Fruit fly (Drosophila melanogaster) whole organism, embryonic: ENCODE data around the gene CG12096.

Experiments
- Atf-2 ChIP-seq: fragments of 200-800 bp; sonication (Bioruptor generic); optimal IDR thresholded peaks from 2 replicates; lab custom pipeline; 2016; ENCODE audit warnings: missing biosample characterization, missing genetic modification characterization
- CG12071 ChIP-seq: fragments of 200-800 bp; sonication (Bioruptor generic); optimal IDR thresholded peaks from 3 replicates; lab custom pipeline; 2018; ENCODE audit warnings: missing biosample characterization, mild to moderate bottlenecking, missing genetic modification characterization
- CG12155 ChIP-seq: fragments of 200-800 bp; sonication (Bioruptor generic); optimal IDR thresholded peaks from 3 replicates; lab custom pipeline; 2016; ENCODE audit warnings: missing biosample characterization, missing genetic modification characterization
- CG14014 ChIP-seq: fragments of 200-800 bp; sonication (Bioruptor generic); IDR thresholded peaks from 2 replicates; pipeline ENCODE4 v1.3.6; 2022; ENCODE audit warnings: missing biosample characterization, missing genetic modification characterization
- CG14050 ChIP-seq: fragments of 200-800 bp; sonication (Bioruptor generic); IDR thresholded peaks from 3 replicates; pipeline ENCODE4 v1.3.6; 2022; ENCODE audit warnings: missing biosample characterization, missing genetic modification characterization
- CG14860 ChIP-seq: fragments of 200-800 bp; sonication (Bioruptor generic); IDR thresholded peaks from 3 replicates; pipeline ENCODE4 v1.3.6; 2022; ENCODE audit warnings: missing biosample characterization, missing genetic modification characterization; ENCODE audit not compliant: partially characterized antibody
- CG15514 ChIP-seq: fragments of 200-800 bp; sonication (Bioruptor generic); optimal IDR thresholded peaks from 3 replicates; lab custom pipeline; 2017; ENCODE audit warnings: missing biosample characterization, missing genetic modification characterization, mild to moderate bottlenecking, moderate library complexity, missing genetic modification reagents
- CG16779 ChIP-seq: fragments of 200-800 bp; sonication (Bioruptor generic); IDR thresholded peaks from 2 replicates; pipeline ENCODE4 v1.3.6; 2022; ENCODE audit warnings: missing biosample characterization, missing genetic modification characterization
- CG17359 ChIP-seq: fragments of 200-800 bp; sonication (Bioruptor generic); optimal IDR thresholded peaks from 3 replicates; lab custom pipeline; 2018; ENCODE audit warnings: missing biosample characterization, mild to moderate bottlenecking, missing genetic modification characterization, moderate library complexity
- CG17568 ChIP-seq: fragments of 200-800 bp; sonication (Bioruptor generic); optimal IDR thresholded peaks from 2 replicates; lab custom pipeline; 2018; ENCODE audit warnings: missing biosample characterization, mild to moderate bottlenecking, missing genetic modification characterization, moderate library complexity
- CG18764 ChIP-seq: fragments of 200-800 bp; sonication (Bioruptor generic); optimal IDR thresholded peaks from 3 replicates; lab custom pipeline; 2016; ENCODE audit warnings: missing biosample characterization, missing genetic modification characterization
- CG30431 ChIP-seq: fragments of 200-800 bp; sonication (Bioruptor generic); optimal IDR thresholded peaks from 2 replicates; lab custom pipeline; 2017; ENCODE audit warnings: missing biosample characterization, missing genetic modification characterization
- CG7357 ChIP-seq: fragments of 200-800 bp; sonication (Bioruptor generic); IDR thresholded peaks from 3 replicates; pipeline ENCODE4 v1.3.6; 2022; ENCODE audit warnings: missing biosample characterization, missing genetic modification characterization
- CG7963 ChIP-seq: fragments of 200-800 bp; sonication (Bioruptor generic); IDR thresholded peaks from 3 replicates; pipeline ENCODE4 v1.3.6; 2022; ENCODE audit warnings: missing biosample characterization, missing genetic modification characterization; ENCODE audit not compliant: partially characterized antibody
- CG7987 ChIP-seq: fragments of 200-800 bp; sonication (Bioruptor generic); optimal IDR thresholded peaks from 2 replicates; lab custom pipeline; 2018; ENCODE audit warnings: missing biosample characterization, mild to moderate bottlenecking, missing genetic modification characterization, moderate library complexity
- D19A ChIP-seq: fragments of 200-800 bp; optimal IDR thresholded peaks from 3 replicates; lab custom pipeline; 2019; ENCODE audit warnings: missing biosample characterization, mild to moderate bottlenecking, missing genetic modification characterization, moderate library complexity
- Dbx ChIP-seq: fragments of 200-800 bp; sonication (Bioruptor generic); IDR thresholded peaks from 3 replicates; pipeline ENCODE4 v1.3.6; 2022; ENCODE audit warnings: missing biosample characterization, missing genetic modification characterization
- Deaf1 ChIP-seq: fragments of 200-800 bp; optimal IDR thresholded peaks from 3 replicates; lab custom pipeline; 2019; ENCODE audit warnings: missing biosample characterization, mild to moderate bottlenecking, missing genetic modification characterization, moderate library complexity
- E2f2 ChIP-seq: fragments of 200-800 bp; sonication (Bioruptor generic); IDR thresholded peaks from 2 replicates; pipeline ENCODE4 v1.3.6; 2022; ENCODE audit warnings: missing biosample characterization, missing genetic modification characterization
- Hsf ChIP-seq: fragments of 200-800 bp; sonication (Bioruptor generic); optimal IDR thresholded peaks from 3 replicates; lab custom pipeline; 2016; ENCODE audit warnings: missing biosample characterization, missing genetic modification characterization
- Kr ChIP-seq: fragments of 200-800 bp; sonication (Bioruptor generic); optimal IDR thresholded peaks from 2 replicates; lab custom pipeline; 2017; ENCODE audit warnings: missing biosample characterization, mild to moderate bottlenecking, missing genetic modification characterization
- Lim3 ChIP-seq: fragments of 200-800 bp; sonication (Bioruptor generic); IDR thresholded peaks from 2 replicates; pipeline ENCODE4 v1.3.6; 2022; ENCODE audit warnings: missing biosample characterization, missing genetic modification characterization
- Neu2 ChIP-seq: fragments of 200-800 bp; sonication (Bioruptor generic); optimal IDR thresholded peaks from 3 replicates; lab custom pipeline; 2016; ENCODE audit warnings: missing biosample characterization, missing genetic modification characterization, borderline replicate concordance
- Opbp ChIP-seq: fragments of 200-800 bp; sonication (Bioruptor generic); IDR thresholded peaks from 3 replicates; pipeline ENCODE4 v1.3.6; 2022; ENCODE audit warnings: missing biosample characterization, missing genetic modification characterization; ENCODE audit not compliant: partially characterized antibody
- Pdp1 ChIP-seq, 2 experiments: fragments of 200-800 bp; sonication (Bioruptor generic); optimal IDR thresholded peaks; 3 replicates each; lab custom pipeline; 2016; ENCODE audit warnings: missing biosample characterization in 2 of 2, missing genetic modification characterization in 2 of 2, mild to moderate bottlenecking in 1 of 2, moderate library complexity in 1 of 2
- Sin3A ChIP-seq: fragments of >200 bp; optimal IDR thresholded peaks from 2 replicates; lab custom pipeline; 2018
- Sox100B ChIP-seq: fragments of 200-800 bp; sonication (Bioruptor generic); optimal IDR thresholded peaks from 3 replicates; lab custom pipeline; 2018; ENCODE audit warnings: missing biosample characterization, mild to moderate bottlenecking, missing genetic modification characterization
- Sry-δ ChIP-seq: fragments of 200-800 bp; sonication (Bioruptor generic); optimal IDR thresholded peaks from 2 replicates; lab custom pipeline; 2016; ENCODE audit warnings: missing biosample characterization, missing genetic modification characterization
- ase ChIP-seq: fragments of 200-800 bp; sonication (Bioruptor generic); IDR thresholded peaks from 3 replicates; pipeline ENCODE4 v1.3.6; 2022; ENCODE audit warnings: missing biosample characterization, missing genetic modification characterization
- ash1 ChIP-seq: fragments of 200-800 bp; sonication (Bioruptor generic); optimal IDR thresholded peaks from 2 replicates; lab custom pipeline; 2018; ENCODE audit warnings: missing biosample characterization, mild to moderate bottlenecking, missing genetic modification characterization
- chif ChIP-seq, 2 experiments: fragments of 200-800 bp; sonication (Bioruptor generic); optimal IDR thresholded peaks; 3 replicates each; lab custom pipeline; 2016; ENCODE audit warnings: missing biosample characterization in 2 of 2, missing genetic modification characterization in 2 of 2
- eyg ChIP-seq: fragments of 200-800 bp; sonication (Bioruptor generic); optimal IDR thresholded peaks from 3 replicates; lab custom pipeline; 2016; ENCODE audit warnings: missing biosample characterization, missing genetic modification characterization
- ftz-f1 ChIP-seq: fragments of 200-800 bp; sonication (Bioruptor generic); optimal IDR thresholded peaks from 2 replicates; lab custom pipeline; 2016; ENCODE audit warnings: missing biosample characterization, missing genetic modification characterization
- lab ChIP-seq: fragments of 200-800 bp; sonication (Bioruptor generic); optimal IDR thresholded peaks from 3 replicates; lab custom pipeline; 2017; ENCODE audit warnings: missing biosample characterization, missing genetic modification characterization, mild to moderate bottlenecking, moderate library complexity, missing genetic modification reagents
- pb ChIP-seq: fragments of 200-800 bp; sonication (Bioruptor generic); optimal IDR thresholded peaks from 3 replicates; lab custom pipeline; 2016; ENCODE audit warnings: missing biosample characterization, missing genetic modification characterization
- phol ChIP-seq: fragments of 200-800 bp; sonication (Bioruptor generic); optimal IDR thresholded peaks from 3 replicates; lab custom pipeline; 2018; ENCODE audit warnings: missing biosample characterization, mild to moderate bottlenecking, missing genetic modification characterization, moderate library complexity
- pnt ChIP-seq: fragments of 200-800 bp; sonication (Bioruptor generic); optimal IDR thresholded peaks from 3 replicates; lab custom pipeline; 2016; ENCODE audit warnings: missing biosample characterization, missing genetic modification characterization
- prd ChIP-seq, 3 experiments: fragments of >200 bp in 2 of 3; fragments of 200-800 bp in 1 of 3; sonication (Bioruptor generic) in 1 of 3; optimal IDR thresholded peaks in 2 of 3; IDR thresholded peaks in 1 of 3; 2 replicates in 2 of 3; 3 replicates in 1 of 3; pipeline versions ENCODE4 v1.3.6 to Lab custom; 2017 to 2022; ENCODE audit warnings: missing biosample characterization in 1 of 3, missing genetic modification characterization in 1 of 3
- shn ChIP-seq: fragments of 200-800 bp; sonication (Bioruptor generic); optimal IDR thresholded peaks from 3 replicates; lab custom pipeline; 2016; ENCODE audit warnings: missing biosample characterization, missing genetic modification characterization
- sna ChIP-seq: fragments of 200-800 bp; sonication (Bioruptor generic); IDR thresholded peaks from 2 replicates; pipeline ENCODE4 v1.3.6; 2022; ENCODE audit warnings: missing biosample characterization, missing genetic modification characterization; ENCODE audit not compliant: partially characterized antibody
- sqz ChIP-seq: fragments of 200-800 bp; sonication (Bioruptor generic); optimal IDR thresholded peaks from 3 replicates; lab custom pipeline; 2018; ENCODE audit warnings: missing biosample characterization, mild to moderate bottlenecking, missing genetic modification characterization
- sr ChIP-seq: fragments of 200-800 bp; sonication (Bioruptor generic); IDR thresholded peaks from 3 replicates; pipeline ENCODE4 v1.3.6; 2022; ENCODE audit warnings: missing biosample characterization, missing genetic modification characterization
- tgo ChIP-seq: fragments of 200-800 bp; sonication (Bioruptor generic); IDR thresholded peaks from 3 replicates; pipeline ENCODE4 v1.3.6; 2022; ENCODE audit warnings: missing biosample characterization, missing genetic modification characterization
- tna ChIP-seq: fragments of 200-800 bp; sonication (Bioruptor generic); IDR thresholded peaks from 2 replicates; pipeline ENCODE4 v1.3.6; 2022; ENCODE audit warnings: missing biosample characterization, missing genetic modification characterization; ENCODE audit not compliant: partially characterized antibody
- toy ChIP-seq: fragments of 200-800 bp; sonication (Bioruptor generic); IDR thresholded peaks from 2 replicates; pipeline ENCODE4 v1.3.6; 2022; ENCODE audit warnings: missing biosample characterization, missing genetic modification characterization
- trem ChIP-seq: fragments of 200-800 bp; optimal IDR thresholded peaks from 3 replicates; lab custom pipeline; 2019; ENCODE audit warnings: missing biosample characterization, mild to moderate bottlenecking, missing genetic modification characterization, moderate library complexity
- vvl ChIP-seq: fragments of 200-800 bp; sonication (Bioruptor generic); IDR thresholded peaks from 2 replicates; pipeline ENCODE4 v1.3.6; 2022; ENCODE audit warnings: missing biosample characterization, missing genetic modification characterization
- zen ChIP-seq: fragments of 200-800 bp; sonication (Bioruptor generic); optimal IDR thresholded peaks from 3 replicates; lab custom pipeline; 2018; ENCODE audit warnings: missing biosample characterization, mild to moderate bottlenecking, missing genetic modification characterization, moderate library complexity
- zen2 ChIP-seq: fragments of 200-800 bp; sonication (Bioruptor generic); IDR thresholded peaks from 3 replicates; pipeline ENCODE4 v1.3.6; 2022; ENCODE audit warnings: missing biosample characterization, missing genetic modification characterization; ENCODE audit not compliant: partially characterized antibody

CG12096 gene

DNA sequence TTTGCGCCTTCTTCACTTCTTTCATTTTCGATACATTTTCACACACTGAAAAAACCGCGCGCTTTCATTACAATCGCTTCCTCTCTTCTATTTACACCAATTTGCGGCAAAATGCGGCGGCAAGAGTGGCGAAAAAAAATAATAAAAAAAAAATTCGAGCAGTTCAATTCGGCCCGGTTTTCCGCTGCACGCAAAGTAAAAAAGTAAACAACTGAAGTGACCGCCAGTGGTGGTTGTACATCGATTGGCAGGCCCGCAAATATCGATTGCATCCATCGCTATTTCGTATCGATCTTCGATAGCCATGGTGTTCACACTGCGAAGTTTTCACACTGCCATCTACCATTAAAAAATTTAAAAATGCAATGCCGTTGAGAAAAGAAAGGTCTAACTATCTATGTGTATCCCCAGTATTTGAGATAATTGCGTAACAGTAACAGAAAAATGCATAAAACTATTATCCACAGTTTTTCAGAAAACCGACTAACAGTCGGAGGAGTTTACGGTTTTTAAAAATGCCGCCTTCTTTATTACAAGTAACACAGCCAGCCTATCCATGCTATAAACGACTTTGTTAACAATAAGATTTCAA, 47.1 kb upstream of the CG12096 start, which contains the start of gene Chpf (continued):
- TF ChIP-seq Deaf1 (tag; lab: Kevin White, UChicago) (no peak), chif (GFP tag; optimal IDR thresholded peaks at IDR 0.05; lab: Kevin White, UChicago) (no peak), Neu2 (no peak), CG12155 (GFP tag; lab: Kevin White, UChicago) (no peak), Sox100B (GFP tag; lab: Kevin White, UChicago) (no peak), vvl (GFP tag; lab: Robert Waterston, UW) (0 out of 2 replicates have a peak, but pooled peaks have one; percentile 14), CG7987 (no peak), eyg (GFP tag; lab: Kevin White, UChicago) (no peak), Sin3A (lab: Kevin White, UChicago) (peak; percentile 45), tna (GFP tag; lab: Robert Waterston, UW) (peak; percentile 71), Opbp (GFP tag; lab: Robert Waterston, UW) (peak; percentile 84), CG14014 (GFP tag; lab: Robert Waterston, UW) (no peak), ftz-f1 (GFP tag; lab: Kevin White, UChicago) (no peak), prd (optimal IDR thresholded peaks at IDR 0.05; lab: Kevin White, UChicago) (no peak), prd (GFP tag; IDR thresholded peaks at IDR 0.05; lab: Robert Waterston, UW) (peak; percentile 38; the same call in 1 of the 3 replicates), lab (GFP tag; lab: Kevin White, UChicago) (no peak), Kr (GFP tag; lab: Kevin White, UChicago) (no peak), CG7357 (GFP tag; lab: Robert Waterston, UW) (peak; percentile 97), toy (no peak), Lim3 (GFP tag; lab: Robert Waterston, UW) (no peak), trem (tag; lab: Kevin White, UChicago) (peak; percentile 17), CG17359 (tag; lab: Kevin White, UChicago) (peak; percentile 61), pb (GFP tag; lab: Kevin White, UChicago) (no peak), Pdp1 (GFP tag; optimal IDR thresholded peaks at IDR 0.05; lab: Kevin White, UChicago) (peak in 1 of 2 experiments; percentile 22), sqz (GFP tag; lab: Kevin White, UChicago) (peak; percentile 50), sr (GFP tag; lab: Robert Waterston, UW) (no peak), CG17568 (GFP tag; lab: Kevin White, UChicago) (no peak), phol (tag; lab: Kevin White, UChicago) (peak; percentile 34), zen2 (GFP tag; lab: Robert Waterston, UW) (no peak; the same call in 1 of the 3 replicates), ash1 (GFP tag; lab: Kevin White, UChicago) (no peak), CG18764 (no peak), D19A (tag; lab: Kevin White, UChicago) (no peak), ase (peak; percentile 17; the same call in 1 of the 3 replicates), Dbx (GFP tag; lab: Robert Waterston, UW) (0 out of 3 replicates have a peak, but pooled peaks have one; percentile 29), CG14050 (no peak), zen (tag; lab: Kevin White, UChicago) (no peak), CG14860 (GFP tag; lab: Robert Waterston, UW) (peak; percentile 78), E2f2 (peak; percentile 81), CG30431 (GFP tag; lab: Kevin White, UChicago) (no peak), pnt (GFP tag; lab: Kevin White, UChicago) (no peak), tgo (GFP tag; lab: Robert Waterston, UW) (no peak), Hsf (no peak), CG16779 (GFP tag; lab: Robert Waterston, UW) (no peak), Atf-2 (no peak), CG12071 (GFP tag; lab: Kevin White, UChicago) (no peak), CG7963 (peak; percentile 87), sna (GFP tag; lab: Robert Waterston, UW) (peak; percentile 59; the same call in 1 of the 2 replicates), shn (GFP tag; lab: Kevin White, UChicago) (no peak), Sry-δ (peak; percentile 91), CG15514 (GFP tag; lab: Kevin White, UChicago) (peak; percentile 25)
